Worm (Caenorhabditis elegans): ENCODE measurements around the gene rbg-3.

ce11 chrIII:4754001-4754561, at the start of gene rbg-3, which contains the start of gene rps-0:
- TF ChIP-seq ceh-16 (tag; optimal IDR thresholded peaks at IDR 0.05) (peak; percentile 68), crh-2 (tag; optimal IDR thresholded peaks at IDR 0.05) (peak; percentile 94)
